Worm (Caenorhabditis elegans) whole organism, young adult: ENCODE data around the gene F10G7.9.

Experiments
- F33H1.4 ChIP-seq: fragments of 200-800 bp; sonication (Bioruptor generic); IDR thresholded peaks from 2 replicates; pipeline ENCODE4 v1.3.6; 2022; ENCODE audit warnings: missing genetic modification reagents, missing genetic modification characterization, missing compliant biosample characterization
- F49E8.2 ChIP-seq: sonication (generic microtip); optimal IDR thresholded peaks from 3 replicates; lab custom pipeline; 2017; ENCODE audit warnings: missing genetic modification characterization, mild to moderate bottlenecking, missing compliant biosample characterization, antibody characterized with exemption, moderate library complexity; ENCODE audit not compliant: insufficient read depth
- cebp-1 ChIP-seq, 2 experiments: fragments of 200-800 bp in 1 of 2; sonication (Bioruptor generic) in 1 of 2; sonication (generic microtip) in 1 of 2; IDR thresholded peaks in 1 of 2; optimal IDR thresholded peaks in 1 of 2; 2 replicates each; pipeline versions ENCODE4 v1.3.6 to Lab custom; 2017 to 2022; ENCODE audit warnings: missing compliant biosample characterization in 2 of 2, missing genetic modification characterization in 2 of 2, mild to moderate bottlenecking in 1 of 2, missing genetic modification reagents in 1 of 2, moderate library complexity in 1 of 2
- dox-1 ChIP-seq: fragments of 200-800 bp; sonication (Bioruptor generic); IDR thresholded peaks from 2 replicates; pipeline ENCODE4 v1.3.6; 2022; ENCODE audit warnings: missing genetic modification reagents, missing genetic modification characterization, missing compliant biosample characterization
- ets-4 ChIP-seq: fragments of 200-800 bp; sonication (Bioruptor generic); optimal IDR thresholded peaks from 2 replicates; lab custom pipeline; 2018; ENCODE audit warnings: mild to moderate bottlenecking, missing genetic modification characterization, missing compliant biosample characterization
- lin-54 ChIP-seq: fragments of 200-800 bp; sonication (Bioruptor generic); optimal IDR thresholded peaks from 2 replicates; lab custom pipeline; 2018; ENCODE audit warnings: mild to moderate bottlenecking, missing genetic modification characterization, missing compliant biosample characterization
- lir-1 ChIP-seq: fragments of 200-800 bp; sonication (Bioruptor generic); conservative IDR thresholded peaks from 2 replicates; pipeline ENCODE4 v1.3.6; 2022; ENCODE audit warnings: missing genetic modification reagents, missing genetic modification characterization, missing compliant biosample characterization
- rec-8 ChIP-seq, 2 experiments: sonication (generic microtip); optimal IDR thresholded peaks; 2 replicates each; lab custom pipeline; 2016; ENCODE audit warnings: mild to moderate bottlenecking in 2 of 2, missing genetic modification characterization in 2 of 2, missing genetic modification reagents in 2 of 2, missing genotype in 2 of 2, missing biosample characterization in 1 of 2, missing compliant biosample characterization in 1 of 2, moderate library complexity in 1 of 2
- rpc-1 ChIP-seq, 2 experiments: fragments of 150-350 bp in 1 of 2; sonication (generic microtip) in 1 of 2; optimal IDR thresholded peaks; 2 replicates each; lab custom pipeline; 2014 to 2018; ENCODE audit warnings: missing biosample characterization in 1 of 2, missing genetic modification characterization in 1 of 2, missing genetic modification reagents in 1 of 2, missing genotype in 1 of 2
- unc-130 ChIP-seq: sonication (generic microtip); optimal IDR thresholded peaks from 2 replicates; lab custom pipeline; 2016; ENCODE audit warnings: missing genetic modification reagents, missing genetic modification characterization, missing compliant biosample characterization

DNA sequence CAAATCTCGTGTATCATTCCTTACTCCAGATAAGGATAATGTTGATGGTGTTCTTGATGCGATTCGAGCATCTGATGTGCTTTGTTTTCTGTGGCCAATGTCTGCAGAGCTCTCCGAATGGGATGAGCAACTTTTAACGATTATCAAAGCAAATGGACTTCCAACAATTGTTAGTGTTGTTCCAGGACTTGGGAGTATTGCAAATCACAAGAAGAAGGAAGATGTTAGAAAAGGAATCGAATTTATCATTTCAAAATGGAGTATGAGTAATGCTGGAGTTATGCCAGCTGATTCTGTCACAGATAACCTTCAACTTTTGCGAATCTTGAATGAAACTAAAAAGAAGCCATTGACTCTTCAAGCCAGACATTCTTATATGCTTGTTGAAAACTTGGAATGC is 4.5 kb upstream of the F10G7.9 start:
- TF ChIP-seq F49E8.2 (tag; lab: Kevin White, UChicago): no peak
- TF ChIP-seq cebp-1 (GFP tag; IDR thresholded peaks at IDR 0.05; lab: Robert Waterston, UW): no peak
- TF ChIP-seq cebp-1 (tag; optimal IDR thresholded peaks at IDR 0.05; lab: Kevin White, UChicago): no peak
- no peak for TF ChIP-seq lir-1 (GFP tag; lab: Robert Waterston, UW)
- TF ChIP-seq rec-8 (tag; optimal IDR thresholded peaks at IDR 0.05; lab: Kevin White, UChicago): no peak
- TF ChIP-seq lin-54 (GFP tag; lab: Kevin White, UChicago): no peak
- no peak for TF ChIP-seq unc-130
- no peak for TF ChIP-seq rpc-1 (optimal IDR thresholded peaks at IDR 0.05; lab: Kevin White, UChicago)
- TF ChIP-seq rpc-1 (tag; optimal IDR thresholded peaks at IDR 0.05; lab: Kevin White, UChicago): no peak
- no peak for TF ChIP-seq F33H1.4 (GFP tag; lab: Robert Waterston, UW)
- TF ChIP-seq dox-1 (GFP tag; lab: Robert Waterston, UW): no peak
- no peak for TF ChIP-seq ets-4 (GFP tag; lab: Kevin White, UChicago)
